Worm (Caenorhabditis elegans) whole organism, late embryonic: ENCODE results near the gene mecr-1.

Source experiments
- dmd-4 ChIP-seq: sonication (generic microtip); optimal IDR thresholded peaks from 2 replicates; lab custom pipeline; 2016; ENCODE audit warnings: borderline replicate concordance, missing genetic modification characterization, missing compliant biosample characterization
- unc-55 ChIP-seq: sonication (generic microtip); optimal IDR thresholded peaks from 2 replicates; lab custom pipeline; 2017; ENCODE audit warnings: missing biosample characterization, missing genetic modification reagents, missing genetic modification characterization

- TF ChIP-seq unc-55 (GFP tag; lab: Kevin White, UChicago) = no peak
- no peak for TF ChIP-seq dmd-4 (tag; lab: Kevin White, UChicago)
Observed at ce11 chrII:13198845-13199244, 11.7 kb upstream of the mecr-1 start.
